Worm (Caenorhabditis elegans): ENCODE measurements around the gene Y22D7AL.16.
A peak's percentile ranks its signal among the peaks of the same experiment; 100 is the strongest.

The Y22D7AL.16 gene

DNA sequence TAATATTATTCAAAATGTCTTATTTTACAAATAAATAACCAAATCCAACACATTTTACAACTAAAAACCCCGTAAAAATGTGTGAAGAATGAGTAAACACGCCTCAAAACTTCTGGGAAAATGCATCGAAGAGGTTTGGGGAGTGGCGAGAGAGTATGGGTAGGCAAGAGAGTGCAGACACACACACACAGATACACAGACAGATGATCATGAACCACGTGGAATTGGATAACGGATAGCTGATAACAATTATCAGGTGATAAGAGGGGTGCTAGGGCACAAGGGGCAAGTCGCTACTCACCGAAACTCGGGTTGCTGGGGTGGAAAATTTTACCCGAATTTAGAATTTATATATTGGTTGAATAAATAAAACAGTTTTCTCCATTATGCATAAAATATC is 17.2 kb upstream of the Y22D7AL.16 start:
- peak; percentile 51 for TF ChIP-seq hlh-30 (tag; optimal IDR thresholded peaks at IDR 0.05; ENCODE audit: insufficient read depth)
- TF ChIP-seq gmeb-2 (tag; optimal IDR thresholded peaks at IDR 0.05) = no peak
- TF ChIP-seq ceh-18 (tag; optimal IDR thresholded peaks at IDR 0.05) = peak; percentile 33
- no peak for TF ChIP-seq unc-42 (tag; optimal IDR thresholded peaks at IDR 0.05)
- TF ChIP-seq fax-1 (tag; optimal IDR thresholded peaks at IDR 0.05) = no peak
- no peak for TF ChIP-seq pros-1 (tag; optimal IDR thresholded peaks at IDR 0.05)
- TF ChIP-seq hlh-8 (tag; optimal IDR thresholded peaks at IDR 0.05) = no peak
- TF ChIP-seq C38D4.7 (GFP tag; optimal IDR thresholded peaks at IDR 0.05) = no peak
- TF ChIP-seq elt-2 (tag; optimal IDR thresholded peaks at IDR 0.05) = peak; percentile 86
- TF ChIP-seq ceh-24 (tag; optimal IDR thresholded peaks at IDR 0.05) = no peak
- no peak for TF ChIP-seq nhr-11 (tag; optimal IDR thresholded peaks at IDR 0.05)
- no peak for TF ChIP-seq pqm-1 (tag; optimal IDR thresholded peaks at IDR 0.05)
- no peak for TF ChIP-seq ceh-9 (tag; optimal IDR thresholded peaks at IDR 0.05)

DNA sequence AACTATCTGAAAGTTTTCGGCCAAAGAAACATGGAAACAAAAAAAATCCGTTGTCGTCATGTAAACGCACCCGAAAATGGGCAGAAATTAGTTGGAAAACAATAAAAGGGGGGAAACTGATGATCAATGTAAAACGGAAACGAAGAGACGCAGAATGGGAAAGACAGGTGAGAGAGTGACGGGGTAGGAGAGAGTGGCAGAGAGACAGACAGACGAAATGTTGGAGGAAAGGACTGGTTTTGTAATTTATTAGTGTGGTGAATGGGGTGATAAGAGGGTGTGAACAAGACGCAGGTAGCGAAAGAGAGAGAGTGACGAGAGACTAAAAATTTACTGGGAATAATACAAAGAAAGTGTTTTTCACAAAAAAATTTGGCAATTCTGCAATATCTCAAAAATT is 16.0 kb upstream of the Y22D7AL.16 start:
- TF ChIP-seq ceh-34 (tag; optimal IDR thresholded peaks at IDR 0.05) (no peak), ceh-31 (tag; optimal IDR thresholded peaks at IDR 0.05) (peak; percentile 46), nhr-11 (tag; optimal IDR thresholded peaks at IDR 0.05) (no peak), lin-11 (tag; optimal IDR thresholded peaks at IDR 0.05) (no peak), elt-4 (tag; optimal IDR thresholded peaks at IDR 0.05) (no peak), ceh-22 (tag; optimal IDR thresholded peaks at IDR 0.05) (no peak), syd-9 (tag; optimal IDR thresholded peaks at IDR 0.05) (no peak), tbx-2 (tag; optimal IDR thresholded peaks at IDR 0.05) (peak; percentile 44), ceh-14 (tag; optimal IDR thresholded peaks at IDR 0.05) (no peak), elt-2 (tag; optimal IDR thresholded peaks at IDR 0.05) (peak; percentile 83), nfya-1 (tag; optimal IDR thresholded peaks at IDR 0.05) (peak; percentile 35), ahr-1 (tag; optimal IDR thresholded peaks at IDR 0.05) (no peak), ceh-2 (tag; optimal IDR thresholded peaks at IDR 0.05) (no peak), ets-4 (tag; optimal IDR thresholded peaks at IDR 0.05) (peak; percentile 55), C38D4.7 (GFP tag; optimal IDR thresholded peaks at IDR 0.05) (no peak), ceh-45 (GFP tag; IDR thresholded peaks at IDR 0.05) (no peak), fax-1 (tag; optimal IDR thresholded peaks at IDR 0.05) (no peak), ceh-30 (tag; optimal IDR thresholded peaks at IDR 0.05) (no peak), C08G9.2 (tag; optimal IDR thresholded peaks at IDR 0.05) (peak; percentile 15), dve-1 (tag; optimal IDR thresholded peaks at IDR 0.05) (peak; percentile 15), rnt-1 (tag; optimal IDR thresholded peaks at IDR 0.05) (peak; percentile 27), unc-55 (GFP tag; optimal IDR thresholded peaks at IDR 0.05) (peak; percentile 91)

ce11 chrIII:1680393-1680792 is 15.4 kb upstream of the Y22D7AL.16 start:
- TF ChIP-seq ceh-22 (tag; optimal IDR thresholded peaks at IDR 0.05) (no peak), ceh-30 (tag; optimal IDR thresholded peaks at IDR 0.05) (no peak), pha-4 (tag; optimal IDR thresholded peaks at IDR 0.05) (no peak), pat-9 (tag; optimal IDR thresholded peaks at IDR 0.05) (no peak), npax-4 (tag; optimal IDR thresholded peaks at IDR 0.05) (no peak), ceh-9 (tag; optimal IDR thresholded peaks at IDR 0.05) (no peak), ttx-3 (tag; optimal IDR thresholded peaks at IDR 0.05) (no peak), unc-42 (tag; optimal IDR thresholded peaks at IDR 0.05) (no peak), tbx-2 (tag; optimal IDR thresholded peaks at IDR 0.05) (no peak), pros-1 (tag; optimal IDR thresholded peaks at IDR 0.05) (no peak), elt-4 (tag; optimal IDR thresholded peaks at IDR 0.05) (no peak), nhr-11 (tag; optimal IDR thresholded peaks at IDR 0.05) (no peak)

DNA sequence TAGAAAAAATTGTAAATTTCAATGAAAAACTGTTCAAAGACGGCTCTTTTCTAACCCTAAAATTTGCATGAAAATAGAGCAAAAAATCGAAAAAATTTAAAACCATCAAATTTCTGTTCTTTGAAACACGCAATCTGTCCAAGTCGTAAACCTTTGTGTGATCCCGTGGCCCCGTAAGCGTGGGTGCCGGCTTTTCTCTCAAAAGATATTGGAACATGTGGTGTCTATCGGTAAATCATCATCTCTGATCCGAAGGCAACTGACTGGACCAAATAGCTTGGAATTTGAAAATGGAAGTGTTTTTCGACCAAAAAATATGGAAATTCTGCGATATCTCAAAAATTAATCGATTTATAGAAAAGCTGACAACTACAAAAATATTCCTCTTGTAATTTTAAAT is 13.7 kb upstream of the Y22D7AL.16 start:
- TF ChIP-seq dmd-4 (tag; optimal IDR thresholded peaks at IDR 0.05; ENCODE audit: borderline replicate concordance) = no peak
- TF ChIP-seq hlh-13 (GFP tag; optimal IDR thresholded peaks at IDR 0.05) = no peak
- TF ChIP-seq sdc-2 (tag; optimal IDR thresholded peaks at IDR 0.05) = no peak
- TF ChIP-seq mec-3 (tag; optimal IDR thresholded peaks at IDR 0.05; ENCODE audit: borderline replicate concordance) = no peak
- TF ChIP-seq ceh-6 (GFP tag; optimal IDR thresholded peaks at IDR 0.05) = no peak
- TF ChIP-seq hlh-30 (tag; optimal IDR thresholded peaks at IDR 0.05; ENCODE audit: insufficient read depth) = no peak
- TF ChIP-seq fax-1 (tag; optimal IDR thresholded peaks at IDR 0.05) = no peak
- TF ChIP-seq ceh-18 (tag; optimal IDR thresholded peaks at IDR 0.05) = peak; percentile 34
